Worm (Caenorhabditis elegans): ENCODE results near the gene C35D10.3.

Gene C35D10.3

ce11 chrIII:4879445-4879844, 10.7 kb downstream of the C35D10.3 start, which contains the start of gene C35D10.1:
TSS of gene C35D10.1 (plus strand) at chrIII:4879745.
- peak; percentile 15 for TF ChIP-seq ceh-28 (tag; optimal IDR thresholded peaks at IDR 0.05)
- TF ChIP-seq zag-1 (tag; optimal IDR thresholded peaks at IDR 0.05) = no peak

ce11 chrIII:4881955-4882354, 13.2 kb downstream of the C35D10.3 start:
- no peak for TF ChIP-seq ceh-82 (tag; optimal IDR thresholded peaks at IDR 0.05)
- no peak for TF ChIP-seq tbx-2 (tag; optimal IDR thresholded peaks at IDR 0.05)
- TF ChIP-seq pqm-1 (tag; optimal IDR thresholded peaks at IDR 0.05) = peak; percentile 37
- TF ChIP-seq daf-12 (tag; optimal IDR thresholded peaks at IDR 0.05) = no peak
- no peak for TF ChIP-seq ztf-4 (tag; optimal IDR thresholded peaks at IDR 0.05)
- TF ChIP-seq mml-1 (tag; optimal IDR thresholded peaks at IDR 0.05) = no peak
- peak; percentile 72 for TF ChIP-seq elt-2 (tag; optimal IDR thresholded peaks at IDR 0.05)
- no peak for TF ChIP-seq lin-15B (tag; optimal IDR thresholded peaks at IDR 0.05)
- no peak for TF ChIP-seq nhr-43 (tag; optimal IDR thresholded peaks at IDR 0.05; ENCODE audit: poor library complexity, severe bottlenecking)

ce11 chrIII:4883429-4883828, 14.7 kb downstream of the C35D10.3 start, which contains the start of gene clec-5:
TSS of gene clec-5 (minus strand) at chrIII:4883606.
- TF ChIP-seq elt-2 (tag; optimal IDR thresholded peaks at IDR 0.05) (peak; percentile 68), ceh-9 (tag; optimal IDR thresholded peaks at IDR 0.05) (no peak), lsy-12 (tag; optimal IDR thresholded peaks at IDR 0.05) (no peak), jun-1 (tag; optimal IDR thresholded peaks at IDR 0.05) (peak; percentile 17), pqm-1 (tag; optimal IDR thresholded peaks at IDR 0.05) (peak; percentile 54), pha-4 (tag; optimal IDR thresholded peaks at IDR 0.05) (peak; percentile 48)

- TF ChIP-seq pha-4 (tag; optimal IDR thresholded peaks at IDR 0.05) (peak; percentile 33), nhr-237 (tag; optimal IDR thresholded peaks at IDR 0.05) (no peak), pqm-1 (tag; optimal IDR thresholded peaks at IDR 0.05) (peak; percentile 23), elt-2 (tag; optimal IDR thresholded peaks at IDR 0.05) (peak; percentile 60)
These were observed 18.6 kb downstream of the C35D10.3 start, which contains the start of gene clec-6 for ce11 chrIII:4887291-4887690. TSS of gene clec-6 (minus strand) at chrIII:4887444.

ce11 chrIII:4890997-4891396, 22.3 kb downstream of the C35D10.3 start, which contains the start of gene F26F4.5:
TSS of gene F26F4.5 (minus strand) at chrIII:4891252.
- TF ChIP-seq pqm-1 (tag; optimal IDR thresholded peaks at IDR 0.05) (no peak), pha-4 (tag; optimal IDR thresholded peaks at IDR 0.05) (peak; percentile 29), fkh-2 (tag; optimal IDR thresholded peaks at IDR 0.05) (no peak)

- TF ChIP-seq jun-1 (tag; optimal IDR thresholded peaks at IDR 0.05) (no peak), hmg-11 (tag; optimal IDR thresholded peaks at IDR 0.05) (no peak), skn-1 (tag; optimal IDR thresholded peaks at IDR 0.05) (no peak), ceh-16 (tag; optimal IDR thresholded peaks at IDR 0.05) (no peak), ama-1 (optimal IDR thresholded peaks at IDR 0.05) (no peak), elt-2 (tag; optimal IDR thresholded peaks at IDR 0.05) (no peak), sea-2 (GFP tag; optimal IDR thresholded peaks at IDR 0.05) (no peak), mml-1 (tag; optimal IDR thresholded peaks at IDR 0.05) (no peak), egl-5 (tag; optimal IDR thresholded peaks at IDR 0.05) (no peak)
These were observed 24.8 kb downstream of the C35D10.3 start, which contains the start of gene F26F4.6 for ce11 chrIII:4893540-4893939. TSS of gene F26F4.6 (minus strand) at chrIII:4893640.

ce11 chrIII:4895313-4895712, 26.6 kb downstream of the C35D10.3 start:
- no peak for TF ChIP-seq nfya-1 (tag; optimal IDR thresholded peaks at IDR 0.05; ENCODE audit: insufficient read depth)
- no peak for TF ChIP-seq fkh-2 (tag; optimal IDR thresholded peaks at IDR 0.05)
- TF ChIP-seq fkh-10 (GFP tag; optimal IDR thresholded peaks at IDR 0.05) = no peak

- TF ChIP-seq nhr-76 (tag; optimal IDR thresholded peaks at IDR 0.05) = no peak
- no peak for TF ChIP-seq hmg-11 (tag; optimal IDR thresholded peaks at IDR 0.05)
- TF ChIP-seq pha-4 (tag; optimal IDR thresholded peaks at IDR 0.05) = no peak
- TF ChIP-seq lin-15B (tag; optimal IDR thresholded peaks at IDR 0.05) = no peak
- TF ChIP-seq nhr-237 (tag; optimal IDR thresholded peaks at IDR 0.05) = no peak
- TF ChIP-seq aly-2 (tag; optimal IDR thresholded peaks at IDR 0.05) = no peak
- no peak for TF ChIP-seq ceh-16 (tag; optimal IDR thresholded peaks at IDR 0.05)
- TF ChIP-seq nhr-43 (tag; optimal IDR thresholded peaks at IDR 0.05; ENCODE audit: poor library complexity, severe bottlenecking) = no peak
- no peak for TF ChIP-seq lin-39 (tag; optimal IDR thresholded peaks at IDR 0.05)
- TF ChIP-seq pqm-1 (tag; optimal IDR thresholded peaks at IDR 0.05) = no peak
- TF ChIP-seq ama-1 (optimal IDR thresholded peaks at IDR 0.05) = no peak
- no peak for TF ChIP-seq R02D3.7 (tag; optimal IDR thresholded peaks at IDR 0.05)
- TF ChIP-seq nhr-23 (tag; optimal IDR thresholded peaks at IDR 0.05) = no peak
- no peak for TF ChIP-seq jun-1 (tag; optimal IDR thresholded peaks at IDR 0.05)
- no peak for TF ChIP-seq egl-27 (tag; optimal IDR thresholded peaks at IDR 0.05)
- TF ChIP-seq nhr-25 (tag; optimal IDR thresholded peaks at IDR 0.05) = no peak
- TF ChIP-seq lsy-12 (tag; optimal IDR thresholded peaks at IDR 0.05) = no peak
These were observed 30.4 kb downstream of the C35D10.3 start, which contains the start of gene nhl-2 for ce11 chrIII:4899035-4899578. TSS of gene nhl-2 (minus strand) at chrIII:4899085.

Data from whole organism, L3 larva.